Worm (Caenorhabditis elegans) whole organism, L2 larva: Measurements from ENCODE around the gene ajm-1.

Experiments
- F13H6.1 ChIP-seq: sonication (generic microtip); optimal IDR thresholded peaks from 2 replicates; lab custom pipeline; 2016; ENCODE audit warnings: missing genetic modification characterization, missing compliant biosample characterization
- R02D3.7 ChIP-seq: fragments of 150-350 bp; optimal IDR thresholded peaks from 2 replicates; lab custom pipeline; 2014; ENCODE audit warnings: missing biosample characterization, missing genetic modification characterization
- Y55F3AM.14 ChIP-seq: fragments of 200-800 bp; sonication (Bioruptor generic); optimal IDR thresholded peaks from 2 replicates; lab custom pipeline; 2018; ENCODE audit warnings: mild to moderate bottlenecking, missing genetic modification characterization, missing compliant biosample characterization
- ZK546.5 ChIP-seq: sonication (generic microtip); optimal IDR thresholded peaks from 2 replicates; lab custom pipeline; 2017; ENCODE audit warnings: missing biosample characterization, missing genetic modification characterization
- alr-1 ChIP-seq: fragments of 150-350 bp; optimal IDR thresholded peaks from 2 replicates; lab custom pipeline; 2014; ENCODE audit warnings: missing biosample characterization, missing genetic modification characterization
- aly-2 ChIP-seq: fragments of 150-350 bp; optimal IDR thresholded peaks from 2 replicates; lab custom pipeline; 2014; ENCODE audit warnings: missing biosample characterization, missing genetic modification characterization
- ama-1 ChIP-seq: fragments of 150-350 bp; optimal IDR thresholded peaks from 2 replicates; lab custom pipeline; 2018; ENCODE audit warnings: inconsistent platforms
- blmp-1 ChIP-seq: sonication (generic microtip); optimal IDR thresholded peaks from 2 replicates; lab custom pipeline; 2017; ENCODE audit warnings: missing genetic modification characterization, mild to moderate bottlenecking, missing compliant biosample characterization, antibody characterized with exemption, moderate library complexity; ENCODE audit not compliant: insufficient read depth
- ceh-16 ChIP-seq: fragments of 150-350 bp; optimal IDR thresholded peaks from 2 replicates; lab custom pipeline; 2014; ENCODE audit warnings: missing biosample characterization, missing genetic modification characterization
- dmd-4 ChIP-seq: sonication (generic microtip); optimal IDR thresholded peaks from 2 replicates; lab custom pipeline; 2017; ENCODE audit warnings: missing biosample characterization, missing genetic modification characterization
- elt-1 ChIP-seq: fragments of 150-350 bp; optimal IDR thresholded peaks from 2 replicates; lab custom pipeline; 2014; ENCODE audit warnings: missing biosample characterization, missing genetic modification characterization
- fos-1 ChIP-seq: fragments of 150-350 bp; optimal IDR thresholded peaks from 2 replicates; lab custom pipeline; 2014; ENCODE audit warnings: missing biosample characterization, missing genetic modification characterization
- gmeb-1 ChIP-seq: fragments of 150-350 bp; optimal IDR thresholded peaks from 2 replicates; lab custom pipeline; 2014; ENCODE audit warnings: missing biosample characterization, missing genetic modification characterization
- mab-5 ChIP-seq: fragments of 150-350 bp; optimal IDR thresholded peaks from 2 replicates; lab custom pipeline; 2014; ENCODE audit warnings: missing biosample characterization, missing genetic modification characterization
- mbf-1 ChIP-seq: sonication (generic microtip); optimal IDR thresholded peaks from 2 replicates; lab custom pipeline; 2017; ENCODE audit warnings: missing biosample characterization, missing genetic modification characterization
- mdl-1 ChIP-seq, 2 experiments: fragments of 150-350 bp in 1 of 2; sonication (generic microtip) in 1 of 2; optimal IDR thresholded peaks; 2 replicates each; lab custom pipeline; 2017; ENCODE audit warnings: missing biosample characterization in 2 of 2, missing genetic modification characterization in 2 of 2
- nhr-10 ChIP-seq: sonication (generic microtip); optimal IDR thresholded peaks from 2 replicates; lab custom pipeline; 2017; ENCODE audit warnings: missing biosample characterization, missing genetic modification characterization
- nhr-11 ChIP-seq: fragments of 150-350 bp; optimal IDR thresholded peaks from 2 replicates; lab custom pipeline; 2014; ENCODE audit warnings: missing biosample characterization, missing genetic modification characterization
- nhr-129 ChIP-seq: fragments of 150-350 bp; optimal IDR thresholded peaks from 2 replicates; lab custom pipeline; 2014; ENCODE audit warnings: missing biosample characterization, missing genetic modification characterization
- nhr-21 ChIP-seq: fragments of 150-350 bp; optimal IDR thresholded peaks from 2 replicates; lab custom pipeline; 2014; ENCODE audit warnings: missing biosample characterization, missing genetic modification characterization
- nhr-237 ChIP-seq: fragments of 150-350 bp; optimal IDR thresholded peaks from 2 replicates; lab custom pipeline; 2014; ENCODE audit warnings: missing biosample characterization, missing genetic modification characterization
- nhr-25 ChIP-seq: fragments of 150-350 bp; sonication (generic microtip); optimal IDR thresholded peaks from 3 replicates; lab custom pipeline; 2014; ENCODE audit warnings: missing biosample characterization, missing genetic modification characterization
- nhr-6 ChIP-seq: fragments of 150-350 bp; optimal IDR thresholded peaks from 2 replicates; lab custom pipeline; 2014; ENCODE audit warnings: missing biosample characterization, missing genetic modification characterization
- nhr-77 ChIP-seq: fragments of 150-350 bp; optimal IDR thresholded peaks from 2 replicates; lab custom pipeline; 2014; ENCODE audit warnings: missing biosample characterization, missing genetic modification characterization
- peb-1 ChIP-seq: fragments of 150-350 bp; optimal IDR thresholded peaks from 2 replicates; lab custom pipeline; 2014; ENCODE audit warnings: missing biosample characterization, missing genetic modification characterization
- sem-4 ChIP-seq: fragments of 150-350 bp; optimal IDR thresholded peaks from 2 replicates; lab custom pipeline; 2014; ENCODE audit warnings: missing biosample characterization, missing genetic modification reagents, missing genetic modification characterization
- skn-1 ChIP-seq: sonication (generic microtip); optimal IDR thresholded peaks from 2 replicates; lab custom pipeline; 2017; ENCODE audit warnings: missing biosample characterization, missing genetic modification characterization
- sma-9 ChIP-seq, 2 experiments: fragments of 150-350 bp in 1 of 2; sonication (generic microtip) in 1 of 2; optimal IDR thresholded peaks; 2 replicates each; lab custom pipeline; 2014 to 2016; ENCODE audit warnings: missing genetic modification characterization in 2 of 2, mild to moderate bottlenecking in 1 of 2, missing biosample characterization in 1 of 2, missing compliant biosample characterization in 1 of 2, missing genetic modification reagents in 1 of 2, moderate library complexity in 1 of 2
- unc-39 ChIP-seq: fragments of 150-350 bp; optimal IDR thresholded peaks from 2 replicates; lab custom pipeline; 2014; ENCODE audit warnings: missing biosample characterization, missing genetic modification characterization
- unc-62 ChIP-seq: fragments of 150-350 bp; optimal IDR thresholded peaks from 2 replicates; lab custom pipeline; 2014; ENCODE audit warnings: missing biosample characterization, missing genetic modification reagents, missing genetic modification characterization
- zag-1 ChIP-seq: fragments of 150-350 bp; optimal IDR thresholded peaks from 2 replicates; lab custom pipeline; 2014; ENCODE audit warnings: missing biosample characterization, missing genetic modification characterization
- ztf-11 ChIP-seq: sonication (generic microtip); optimal IDR thresholded peaks from 2 replicates; lab custom pipeline; 2017; ENCODE audit warnings: missing biosample characterization, missing genetic modification characterization

Gene ajm-1

DNA sequence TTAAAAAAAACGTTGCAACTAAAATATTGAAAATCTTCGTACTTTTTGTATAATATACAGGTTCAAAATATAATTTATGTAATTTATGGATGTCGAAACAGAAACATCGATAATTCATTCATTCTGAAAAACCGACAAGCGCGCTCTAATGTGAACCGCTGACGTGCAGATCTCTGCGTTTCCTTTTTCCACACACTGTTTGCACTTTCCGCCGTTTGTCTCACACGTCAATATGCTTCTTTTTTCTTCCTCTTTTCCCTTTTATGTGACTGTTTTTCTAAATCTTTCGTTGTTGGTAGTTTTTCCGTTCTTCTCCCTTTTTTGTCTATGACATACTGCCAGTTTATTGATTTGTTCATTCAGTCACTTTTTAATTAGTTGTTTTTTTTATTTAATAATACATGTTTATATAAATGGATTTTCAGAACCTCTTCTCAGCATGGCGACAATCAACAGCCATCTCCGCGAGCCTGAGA, 67.6 kb downstream of the ajm-1 start, which contains the start of gene tmbi-4 (continued):
- TF ChIP-seq alr-1 (no peak), ztf-11 (tag; lab: Kevin White, UChicago) (no peak), Y55F3AM.14 (GFP tag; lab: Kevin White, UChicago) (no peak), ama-1 (lab: Kevin White, UChicago) (no peak), nhr-11 (tag; lab: Kevin White, UChicago) (no peak), nhr-237 (tag; lab: Kevin White, UChicago) (no peak), aly-2 (tag; lab: Kevin White, UChicago) (no peak), elt-1 (tag; lab: Kevin White, UChicago) (no peak), zag-1 (tag; lab: Kevin White, UChicago) (no peak), mbf-1 (no peak), blmp-1 (tag; lab: Kevin White, UChicago) (peak; percentile 82), nhr-77 (no peak), nhr-10 (no peak), ceh-16 (tag; lab: Kevin White, UChicago) (no peak), mab-5 (tag; lab: Kevin White, UChicago) (peak; percentile 15), peb-1 (tag; lab: Kevin White, UChicago) (no peak), R02D3.7 (no peak), ZK546.5 (no peak)

DNA sequence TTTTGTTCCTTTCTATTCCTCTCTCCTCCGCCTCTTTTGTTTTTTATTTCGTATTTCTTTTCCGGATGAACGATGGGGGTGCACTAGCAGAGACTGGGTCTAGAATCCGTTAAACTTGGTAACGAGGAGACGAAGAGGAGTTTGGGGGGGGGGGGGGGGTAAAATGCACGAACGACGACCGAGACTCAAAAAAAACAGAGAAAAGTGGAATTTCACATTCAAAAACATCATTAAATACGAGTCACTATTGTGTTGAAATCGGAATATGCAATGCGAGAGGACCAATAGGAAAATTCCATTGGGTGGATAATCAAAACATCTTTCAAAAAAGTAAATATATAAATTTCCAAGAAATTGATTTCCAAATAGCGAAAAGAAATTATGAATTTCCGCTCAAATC, 71.5 kb downstream of the ajm-1 start, which contains the start of gene B0563.7:
Gene B0563.7 (minus strand): TSS at position 101 of the 400 bp plus-strand sequence.
- no peak for TF ChIP-seq nhr-21
- TF ChIP-seq nhr-25: no peak
- TF ChIP-seq nhr-6 (tag; lab: Kevin White, UChicago): no peak
- TF ChIP-seq elt-1 (tag; lab: Kevin White, UChicago): no peak
- TF ChIP-seq mdl-1 (tag; optimal IDR thresholded peaks at IDR 0.05; lab: Kevin White, UChicago): no peak
- no peak for TF ChIP-seq nhr-77
- TF ChIP-seq nhr-129 (tag; lab: Kevin White, UChicago): no peak
- no peak for TF ChIP-seq unc-62 (GFP tag; lab: Kevin White, UChicago)
- no peak for TF ChIP-seq F13H6.1 (tag; lab: Kevin White, UChicago)
- no peak for TF ChIP-seq mab-5 (tag; lab: Kevin White, UChicago)
- no peak for TF ChIP-seq unc-39
- no peak for TF ChIP-seq gmeb-1 (tag; lab: Kevin White, UChicago)

DNA sequence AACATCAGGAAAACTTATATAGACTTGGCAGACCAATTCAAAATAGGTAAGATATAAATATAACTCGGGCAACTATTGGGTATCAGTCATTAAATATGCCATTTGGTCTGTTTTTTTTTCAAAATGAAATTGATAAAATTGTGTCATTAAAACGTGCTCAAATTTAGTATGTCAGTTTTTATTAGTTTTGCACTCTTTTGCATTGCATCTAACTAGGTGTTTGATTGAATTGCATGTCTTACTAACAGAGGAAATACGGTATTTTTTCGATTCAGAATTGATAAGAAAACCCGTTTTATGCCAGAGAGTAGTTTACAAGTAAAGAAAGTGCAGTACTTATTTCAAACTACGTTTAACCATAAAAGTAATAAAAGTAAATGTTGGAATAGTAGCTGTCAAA, 73.0 kb downstream of the ajm-1 start:
- no peak for TF ChIP-seq aly-2 (tag; lab: Kevin White, UChicago)
- peak; percentile 20 for TF ChIP-seq fos-1 (tag; lab: Kevin White, UChicago)

DNA sequence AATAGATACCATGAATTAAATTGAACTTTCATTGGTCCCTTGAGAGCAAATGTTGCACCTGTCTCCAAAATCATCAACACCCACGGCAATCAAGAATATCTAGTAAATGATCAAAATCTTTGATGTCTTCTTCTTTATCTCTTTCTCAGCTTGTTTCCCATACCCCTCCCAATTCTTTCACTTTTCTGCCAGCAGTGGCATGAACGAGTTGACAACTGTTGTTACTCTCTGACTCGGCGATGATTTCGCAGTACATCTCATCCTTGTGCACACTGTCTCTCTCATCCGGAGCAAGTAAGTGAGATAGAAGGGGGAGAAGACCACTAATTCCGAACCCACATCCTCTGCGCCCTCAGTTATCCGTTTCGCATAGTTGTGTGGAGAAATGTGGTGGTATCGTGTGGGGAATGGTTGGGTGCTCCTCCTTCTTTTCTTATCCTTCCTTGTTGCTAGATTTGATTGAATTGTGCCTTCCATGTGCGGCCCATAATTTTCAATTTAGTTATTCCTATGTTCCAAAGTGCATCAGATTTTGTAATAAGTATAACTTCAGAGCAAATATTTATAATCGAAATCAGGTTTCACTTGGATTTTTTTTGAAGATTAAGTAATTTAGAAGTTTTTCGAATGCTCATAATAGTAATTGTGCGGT, 78.6 kb downstream of the ajm-1 start:
- TF ChIP-seq mab-5 (tag; lab: Kevin White, UChicago) (no peak), F13H6.1 (tag; lab: Kevin White, UChicago) (peak; percentile 67), nhr-129 (tag; lab: Kevin White, UChicago) (peak; percentile 71), sem-4 (tag; lab: Kevin White, UChicago) (peak; percentile 23), nhr-10 (no peak), sma-9 (GFP tag; optimal IDR thresholded peaks at IDR 0.05; lab: Kevin White, UChicago) (peak; percentile 52), sma-9 (tag; optimal IDR thresholded peaks at IDR 0.05; lab: Kevin White, UChicago) (no peak)

DNA sequence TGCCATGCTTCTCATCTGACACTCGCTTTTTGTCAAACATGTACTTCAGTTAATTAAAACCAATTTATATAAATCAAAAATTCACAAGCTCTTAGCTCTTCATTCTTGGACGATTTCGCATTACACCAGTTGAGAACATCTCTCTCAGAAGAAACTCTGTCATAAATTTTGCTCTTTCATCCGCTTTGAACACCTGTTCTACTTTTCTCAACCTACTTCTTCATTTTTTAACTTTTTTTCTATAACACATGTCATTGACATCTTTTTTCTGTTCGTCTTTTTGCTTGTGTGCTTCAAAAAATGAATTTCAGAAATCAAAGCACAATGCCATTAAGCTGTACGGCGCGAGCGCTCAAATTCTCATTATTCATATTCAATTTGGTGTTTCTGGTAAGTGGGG, 80.1 kb downstream of the ajm-1 start, which contains the start of gene tsp-11:
Gene tsp-11 (plus strand): TSS at position 301 of the 400 bp plus-strand sequence.
- TF ChIP-seq ama-1 (lab: Kevin White, UChicago) (no peak), gmeb-1 (tag; lab: Kevin White, UChicago) (no peak), blmp-1 (tag; lab: Kevin White, UChicago) (no peak), R02D3.7 (no peak), alr-1 (no peak), dmd-4 (tag; lab: Kevin White, UChicago) (no peak), elt-1 (tag; lab: Kevin White, UChicago) (no peak), skn-1 (tag; lab: Kevin White, UChicago) (no peak), fos-1 (tag; lab: Kevin White, UChicago) (no peak), mbf-1 (no peak), F13H6.1 (tag; lab: Kevin White, UChicago) (no peak), sem-4 (tag; lab: Kevin White, UChicago) (no peak), sma-9 (GFP tag; optimal IDR thresholded peaks at IDR 0.05; lab: Kevin White, UChicago) (no peak), sma-9 (tag; optimal IDR thresholded peaks at IDR 0.05; lab: Kevin White, UChicago) (no peak), nhr-11 (tag; lab: Kevin White, UChicago) (no peak)
